Fruit fly (Drosophila melanogaster): ENCODE measurements around the gene NijC.

- TF ChIP-seq CG8478 (optimal IDR thresholded peaks at IDR 0.05) (no peak), CTCF (optimal IDR thresholded peaks at IDR 0.05) (no peak)
These were observed 24.9 kb downstream of the NijC start for dm6 chr3R:12719627-12720343.

Measured in S2 (cell line).